ENCODE assay signal across 1 fruit fly cellular context in the genomic region with DNA sequence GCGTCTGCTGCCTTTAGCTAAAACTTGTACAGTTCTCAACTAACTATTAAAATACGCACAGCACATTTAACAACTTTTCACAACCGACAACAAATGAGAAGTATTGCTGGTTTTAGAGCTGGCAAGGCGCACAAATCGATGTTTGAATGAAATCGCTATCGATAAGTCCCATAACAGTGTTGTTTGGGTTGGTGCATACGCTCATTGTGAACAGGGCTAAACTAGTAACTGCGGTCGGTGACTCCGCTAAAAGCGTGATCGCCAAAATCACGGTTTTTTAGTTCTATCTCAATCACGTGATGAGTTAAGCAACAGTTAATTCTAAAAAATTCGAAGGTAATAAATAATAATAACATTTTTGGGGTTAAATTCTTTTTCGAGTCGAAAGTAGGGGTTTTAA.
TF ChIP-seq lines count a peak whose summit lies in the region.

A gene (minus strand): TSS at position 110 of the 400 bp plus-strand sequence.

TF ChIP-seq in whole organism, embryonic, 481 proteins besides CTCF, POLR2A, EP300 and RAD21 (continued from another document and continues in another):
- peak; percentile 79; the same call in 2 of the 3 replicates for TF ChIP-seq CG2199 (GFP tag; IDR thresholded peaks at IDR 0.05; lab: Robert Waterston, UW)
- TF ChIP-seq so (GFP tag; IDR thresholded peaks at IDR 0.05; lab: Robert Waterston, UW): no peak; the same call in 2 of the 3 replicates
- TF ChIP-seq Fer2 (tag; optimal IDR thresholded peaks at IDR 0.05; lab: Kevin White, UChicago): no peak
- peak; percentile 63 for TF ChIP-seq CG2129 (GFP tag; IDR thresholded peaks at IDR 0.05; lab: Robert Waterston, UW; ENCODE audit: partially characterized antibody)
- no peak for TF ChIP-seq ham (GFP tag; IDR thresholded peaks at IDR 0.05; lab: Robert Waterston, UW)
- peak; percentile 89 for TF ChIP-seq stwl (tag; optimal IDR thresholded peaks at IDR 0.05; lab: Kevin White, UChicago)
- no peak for TF ChIP-seq stc (GFP tag; IDR thresholded peaks at IDR 0.05; lab: Robert Waterston, UW)
- TF ChIP-seq H2.0 (GFP tag; IDR thresholded peaks at IDR 0.05; lab: Robert Waterston, UW): no peak
- TF ChIP-seq CG17829 (tag; optimal IDR thresholded peaks at IDR 0.05; lab: Kevin White, UChicago): peak; percentile 74
- TF ChIP-seq cato (GFP tag; optimal IDR thresholded peaks at IDR 0.05; lab: Kevin White, UChicago; ENCODE audit: borderline replicate concordance): no peak
- peak; percentile 64 for TF ChIP-seq maf-S (GFP tag; optimal IDR thresholded peaks at IDR 0.05; lab: Kevin White, UChicago)
- peak; percentile 24 for TF ChIP-seq CG9727 (GFP tag; optimal IDR thresholded peaks at IDR 0.05; lab: Kevin White, UChicago)
- TF ChIP-seq dan (GFP tag; IDR thresholded peaks at IDR 0.05; lab: Robert Waterston, UW): no peak
- TF ChIP-seq Stat92E (GFP tag; optimal IDR thresholded peaks at IDR 0.05; lab: Kevin White, UChicago): no peak
- TF ChIP-seq dati (GFP tag; IDR thresholded peaks at IDR 0.05; lab: Robert Waterston, UW): no peak
- TF ChIP-seq Poxn (GFP tag; IDR thresholded peaks at IDR 0.05; lab: Robert Waterston, UW): no peak
- TF ChIP-seq gro (GFP tag; optimal IDR thresholded peaks at IDR 0.05; lab: Kevin White, UChicago): peak; percentile 61
- peak; percentile 18 for TF ChIP-seq D19A (tag; optimal IDR thresholded peaks at IDR 0.05; lab: Kevin White, UChicago)
- peak; percentile 15 for TF ChIP-seq fu2 (GFP tag; optimal IDR thresholded peaks at IDR 0.05; lab: Kevin White, UChicago)
- peak; percentile 5 for TF ChIP-seq bigmax (GFP tag; optimal IDR thresholded peaks at IDR 0.05; lab: Kevin White, UChicago)
- TF ChIP-seq CG42726 (GFP tag; IDR thresholded peaks at IDR 0.05; lab: Robert Waterston, UW; ENCODE audit: partially characterized antibody): peak; percentile 83
- TF ChIP-seq CG16815 (GFP tag; optimal IDR thresholded peaks at IDR 0.05; lab: Kevin White, UChicago): peak; percentile 11
- TF ChIP-seq CG7928 (GFP tag; optimal IDR thresholded peaks at IDR 0.05; lab: Kevin White, UChicago): peak; percentile 63
- peak; percentile 75 for TF ChIP-seq CG11504 (tag; optimal IDR thresholded peaks at IDR 0.05; lab: Kevin White, UChicago)
- no peak for TF ChIP-seq CG1233 (GFP tag; optimal IDR thresholded peaks at IDR 0.05; lab: Kevin White, UChicago)
- no peak for TF ChIP-seq nau (GFP tag; optimal IDR thresholded peaks at IDR 0.05; lab: Kevin White, UChicago)
- TF ChIP-seq Hr3 (GFP tag; optimal IDR thresholded peaks at IDR 0.05; lab: Kevin White, UChicago): peak; percentile 18
- no peak; the same call in 1 of the 2 replicates for TF ChIP-seq klu (GFP tag; IDR thresholded peaks at IDR 0.05; lab: Robert Waterston, UW)
- peak; percentile 70 for TF ChIP-seq CG30020 (tag; optimal IDR thresholded peaks at IDR 0.05; lab: Kevin White, UChicago)
- peak; percentile 10 for TF ChIP-seq Bdp1 (GFP tag; optimal IDR thresholded peaks at IDR 0.05; lab: Kevin White, UChicago)
- TF ChIP-seq CG10959 (GFP tag; IDR thresholded peaks at IDR 0.05; lab: Robert Waterston, UW): no peak
- peak; percentile 12 for TF ChIP-seq tx (GFP tag; optimal IDR thresholded peaks at IDR 0.05; lab: Kevin White, UChicago)
- no peak for TF ChIP-seq CG3065 (GFP tag; optimal IDR thresholded peaks at IDR 0.05; lab: Kevin White, UChicago)
- peak; percentile 83 for TF ChIP-seq ssp (GFP tag; IDR thresholded peaks at IDR 0.05; lab: Robert Waterston, UW)
- no peak for TF ChIP-seq tio (GFP tag; optimal IDR thresholded peaks at IDR 0.05; lab: Kevin White, UChicago)
- TF ChIP-seq CG8290 (GFP tag; optimal IDR thresholded peaks at IDR 0.05; lab: Kevin White, UChicago): peak; percentile 81
- TF ChIP-seq CG8290 (tag; optimal IDR thresholded peaks at IDR 0.05; lab: Kevin White, UChicago): peak in 1 of 2 experiments; percentile 88
- peak; percentile 39 for TF ChIP-seq Hsf (GFP tag; optimal IDR thresholded peaks at IDR 0.05; lab: Kevin White, UChicago)
- TF ChIP-seq Neu2 (GFP tag; optimal IDR thresholded peaks at IDR 0.05; lab: Kevin White, UChicago; ENCODE audit: borderline replicate concordance): peak; percentile 1
- no peak for TF ChIP-seq CG6689 (GFP tag; IDR thresholded peaks at IDR 0.05; lab: Robert Waterston, UW)
- no peak for TF ChIP-seq Hey (tag; optimal IDR thresholded peaks at IDR 0.05; lab: Kevin White, UChicago)
- no peak for TF ChIP-seq CG6683 (GFP tag; optimal IDR thresholded peaks at IDR 0.05; lab: Kevin White, UChicago)
- no peak for TF ChIP-seq nom (GFP tag; optimal IDR thresholded peaks at IDR 0.05; lab: Kevin White, UChicago)
- TF ChIP-seq jigr1 (GFP tag; IDR thresholded peaks at IDR 0.05; lab: Robert Waterston, UW): no peak
- no peak for TF ChIP-seq D (optimal IDR thresholded peaks at IDR 0.05; lab: Kevin White, UChicago)
- TF ChIP-seq D (GFP tag; optimal IDR thresholded peaks at IDR 0.05; lab: Kevin White, UChicago): no peak
- no peak for TF ChIP-seq kay (GFP tag; optimal IDR thresholded peaks at IDR 0.05; lab: Kevin White, UChicago)
- peak; percentile 64 for TF ChIP-seq dm (GFP tag; optimal IDR thresholded peaks at IDR 0.05; lab: Kevin White, UChicago)
- TF ChIP-seq HLHmδ (GFP tag; optimal IDR thresholded peaks at IDR 0.05; lab: Kevin White, UChicago): no peak
- no peak for TF ChIP-seq Hmx (GFP tag; optimal IDR thresholded peaks at IDR 0.05; lab: Kevin White, UChicago)
- TF ChIP-seq Doc3 (GFP tag; IDR thresholded peaks at IDR 0.05; lab: Robert Waterston, UW; ENCODE audit: partially characterized antibody): peak; percentile 61
- TF ChIP-seq Aef1 (GFP tag; IDR thresholded peaks at IDR 0.05; lab: Robert Waterston, UW): peak; percentile 39
- no peak for TF ChIP-seq CG10321 (GFP tag; IDR thresholded peaks at IDR 0.05; lab: Robert Waterston, UW)
- no peak for TF ChIP-seq TFAM (GFP tag; optimal IDR thresholded peaks at IDR 0.05; lab: Kevin White, UChicago)
- peak; percentile 22 for TF ChIP-seq CG10147 (GFP tag; optimal IDR thresholded peaks at IDR 0.05; lab: Kevin White, UChicago)
- TF ChIP-seq CG7963 (GFP tag; IDR thresholded peaks at IDR 0.05; lab: Robert Waterston, UW; ENCODE audit: partially characterized antibody): peak; percentile 85
- TF ChIP-seq CG7556 (GFP tag; optimal IDR thresholded peaks at IDR 0.05; lab: Kevin White, UChicago): no peak
- TF ChIP-seq CG31224 (GFP tag; IDR thresholded peaks at IDR 0.05; lab: Robert Waterston, UW): no peak
- TF ChIP-seq nmo (GFP tag; optimal IDR thresholded peaks at IDR 0.05; lab: Kevin White, UChicago): peak; percentile 70
- no peak for TF ChIP-seq Optix (GFP tag; IDR thresholded peaks at IDR 0.05; lab: Robert Waterston, UW)
- TF ChIP-seq Oli (tag; optimal IDR thresholded peaks at IDR 0.05; lab: Kevin White, UChicago): no peak
- no peak for TF ChIP-seq CG31388 (GFP tag; optimal IDR thresholded peaks at IDR 0.05; lab: Kevin White, UChicago)
- TF ChIP-seq sr (GFP tag; IDR thresholded peaks at IDR 0.05; lab: Robert Waterston, UW): no peak
- TF ChIP-seq ash1 (GFP tag; optimal IDR thresholded peaks at IDR 0.05; lab: Kevin White, UChicago): no peak
- TF ChIP-seq Jarid2 (GFP tag; optimal IDR thresholded peaks at IDR 0.05; lab: Kevin White, UChicago): no peak
- TF ChIP-seq run (tag; optimal IDR thresholded peaks at IDR 0.05; lab: Kevin White, UChicago): no peak
- no peak for TF ChIP-seq nerfin-1 (tag; optimal IDR thresholded peaks at IDR 0.05; lab: Kevin White, UChicago)
- no peak for TF ChIP-seq fd96Cb (tag; optimal IDR thresholded peaks at IDR 0.05; lab: Kevin White, UChicago)
- TF ChIP-seq CG9817 (tag; optimal IDR thresholded peaks at IDR 0.05; lab: Kevin White, UChicago): peak; percentile 30
- no peak for TF ChIP-seq Hr78 (GFP tag; optimal IDR thresholded peaks at IDR 0.05; lab: Kevin White, UChicago)
- no peak for TF ChIP-seq CG8478 (optimal IDR thresholded peaks at IDR 0.05; lab: Kevin White, UChicago)
- TF ChIP-seq sqz (GFP tag; optimal IDR thresholded peaks at IDR 0.05; lab: Kevin White, UChicago): no peak
- TF ChIP-seq CG33213 (GFP tag; optimal IDR thresholded peaks at IDR 0.05; lab: Kevin White, UChicago): peak; percentile 86
- no peak for TF ChIP-seq CG6854 (GFP tag; optimal IDR thresholded peaks at IDR 0.05; lab: Kevin White, UChicago)
- peak; percentile 94 for TF ChIP-seq CG14710 (tag; optimal IDR thresholded peaks at IDR 0.05; lab: Kevin White, UChicago)
- TF ChIP-seq ara (GFP tag; IDR thresholded peaks at IDR 0.05; lab: Robert Waterston, UW): no peak
- no peak for TF ChIP-seq ATbp (GFP tag; optimal IDR thresholded peaks at IDR 0.05; lab: Kevin White, UChicago)
- TF ChIP-seq ind (GFP tag; optimal IDR thresholded peaks at IDR 0.05; lab: Kevin White, UChicago): peak; percentile 35
- TF ChIP-seq psq (GFP tag; optimal IDR thresholded peaks at IDR 0.05; lab: Kevin White, UChicago): no peak
- TF ChIP-seq CG9215 (GFP tag; IDR thresholded peaks at IDR 0.05; lab: Robert Waterston, UW): peak; percentile 46; the same call in 1 of the 2 replicates
- no peak for TF ChIP-seq dysf (GFP tag; IDR thresholded peaks at IDR 0.05; lab: Robert Waterston, UW)
- TF ChIP-seq CG10267 (tag; optimal IDR thresholded peaks at IDR 0.05; lab: Kevin White, UChicago): peak; percentile 90
- no peak for TF ChIP-seq CG15073 (GFP tag; optimal IDR thresholded peaks at IDR 0.05; lab: Kevin White, UChicago)
- TF ChIP-seq ems (GFP tag; optimal IDR thresholded peaks at IDR 0.05; lab: Kevin White, UChicago): peak; percentile 29
- TF ChIP-seq Chrac-16 (GFP tag; optimal IDR thresholded peaks at IDR 0.05; lab: Kevin White, UChicago): no peak
- TF ChIP-seq lab (GFP tag; optimal IDR thresholded peaks at IDR 0.05; lab: Kevin White, UChicago): no peak
- TF ChIP-seq sima (GFP tag; optimal IDR thresholded peaks at IDR 0.05; lab: Kevin White, UChicago): no peak
- peak; percentile 91 for TF ChIP-seq Bgb (GFP tag; IDR thresholded peaks at IDR 0.05; lab: Robert Waterston, UW; ENCODE audit: partially characterized antibody)
- no peak for TF ChIP-seq CG30431 (GFP tag; optimal IDR thresholded peaks at IDR 0.05; lab: Kevin White, UChicago)
- TF ChIP-seq CG12659 (GFP tag; optimal IDR thresholded peaks at IDR 0.05; lab: Kevin White, UChicago): peak; percentile 79
- no peak for TF ChIP-seq bab2 (GFP tag; optimal IDR thresholded peaks at IDR 0.05; lab: Kevin White, UChicago)
- no peak for TF ChIP-seq mirr (GFP tag; optimal IDR thresholded peaks at IDR 0.05; lab: Kevin White, UChicago)
- TF ChIP-seq CG4282 (GFP tag; optimal IDR thresholded peaks at IDR 0.05; lab: Kevin White, UChicago): peak; percentile 41
- no peak for TF ChIP-seq Fer1 (GFP tag; optimal IDR thresholded peaks at IDR 0.05; lab: Kevin White, UChicago)
- TF ChIP-seq Myb (GFP tag; optimal IDR thresholded peaks at IDR 0.05; lab: Kevin White, UChicago): peak; percentile 89
- TF ChIP-seq CG12071 (GFP tag; optimal IDR thresholded peaks at IDR 0.05; lab: Kevin White, UChicago): no peak
- TF ChIP-seq D19B (GFP tag; optimal IDR thresholded peaks at IDR 0.05; lab: Kevin White, UChicago): no peak
- no peak for TF ChIP-seq lbe (GFP tag; optimal IDR thresholded peaks at IDR 0.05; lab: Kevin White, UChicago)
- TF ChIP-seq hkb (optimal IDR thresholded peaks at IDR 0.05; lab: Kevin White, UChicago): no peak
- TF ChIP-seq hkb (GFP tag; IDR thresholded peaks at IDR 0.05; lab: Robert Waterston, UW): peak; percentile 29; the same call in 1 of the 2 replicates
- no peak for TF ChIP-seq sisA (GFP tag; IDR thresholded peaks at IDR 0.05; lab: Robert Waterston, UW)
- TF ChIP-seq ttk (GFP tag; IDR thresholded peaks at IDR 0.05; lab: Robert Waterston, UW): no peak
- TF ChIP-seq seq (GFP tag; IDR thresholded peaks at IDR 0.05; lab: Robert Waterston, UW): no peak
- no peak for TF ChIP-seq CG12744 (GFP tag; optimal IDR thresholded peaks at IDR 0.05; lab: Kevin White, UChicago)
- peak; percentile 37; the same call in 1 of the 3 replicates for TF ChIP-seq zfh1 (GFP tag; IDR thresholded peaks at IDR 0.05; lab: Robert Waterston, UW)
- peak; percentile 100 for TF ChIP-seq CG17802 (tag; optimal IDR thresholded peaks at IDR 0.05; lab: Kevin White, UChicago)
- TF ChIP-seq HLH3B (GFP tag; IDR thresholded peaks at IDR 0.05; lab: Robert Waterston, UW): no peak
- peak; percentile 84 for TF ChIP-seq bbx (GFP tag; IDR thresholded peaks at IDR 0.05; lab: Robert Waterston, UW; ENCODE audit: partially characterized antibody)
- TF ChIP-seq crol (GFP tag; IDR thresholded peaks at IDR 0.05; lab: Robert Waterston, UW): no peak
- peak; percentile 30; the same call in 1 of the 2 replicates for TF ChIP-seq E2f1 (GFP tag; IDR thresholded peaks at IDR 0.05; lab: Robert Waterston, UW)
- TF ChIP-seq sc (optimal IDR thresholded peaks at IDR 0.05; lab: Kevin White, UChicago): no peak
- no peak for TF ChIP-seq sc (GFP tag; optimal IDR thresholded peaks at IDR 0.05; lab: Kevin White, UChicago)
- TF ChIP-seq Tbp (GFP tag; optimal IDR thresholded peaks at IDR 0.05; lab: Kevin White, UChicago): no peak
- no peak for TF ChIP-seq Deaf1 (tag; optimal IDR thresholded peaks at IDR 0.05; lab: Kevin White, UChicago)
- TF ChIP-seq CG11398 (GFP tag; optimal IDR thresholded peaks at IDR 0.05; lab: Kevin White, UChicago): no peak
- peak; percentile 50 to 70 for TF ChIP-seq dpn (GFP tag; optimal IDR thresholded peaks at IDR 0.05; lab: Kevin White, UChicago)
- TF ChIP-seq Hr39 (optimal IDR thresholded peaks at IDR 0.05; lab: Kevin White, UChicago): no peak
- peak; percentile 89 for TF ChIP-seq CG2712 (tag; optimal IDR thresholded peaks at IDR 0.05; lab: Kevin White, UChicago)
- TF ChIP-seq gcm2 (GFP tag; optimal IDR thresholded peaks at IDR 0.05; lab: Kevin White, UChicago): no peak
- peak; percentile 78 for TF ChIP-seq sens (GFP tag; lab: Kevin White, UChicago)
- TF ChIP-seq CG2678 (tag; optimal IDR thresholded peaks at IDR 0.05; lab: Kevin White, UChicago): no peak
- no peak for TF ChIP-seq CG4328 (GFP tag; optimal IDR thresholded peaks at IDR 0.05; lab: Kevin White, UChicago)
- no peak for TF ChIP-seq ro (GFP tag; IDR thresholded peaks at IDR 0.05; lab: Robert Waterston, UW)
- TF ChIP-seq CG3995 (GFP tag; optimal IDR thresholded peaks at IDR 0.05; lab: Kevin White, UChicago): peak; percentile 100
- peak; percentile 54 for TF ChIP-seq B-H2 (GFP tag; optimal IDR thresholded peaks at IDR 0.05; lab: Kevin White, UChicago)
- TF ChIP-seq sob (GFP tag; IDR thresholded peaks at IDR 0.05; lab: Robert Waterston, UW): peak; percentile 48; the same call in 1 of the 2 replicates
- no peak for TF ChIP-seq jing (GFP tag; optimal IDR thresholded peaks at IDR 0.05; lab: Kevin White, UChicago)
- TF ChIP-seq Elba2 (GFP tag; optimal IDR thresholded peaks at IDR 0.05; lab: Kevin White, UChicago): peak; percentile 4
- TF ChIP-seq CG10274 (GFP tag; optimal IDR thresholded peaks at IDR 0.05; lab: Kevin White, UChicago): no peak
- TF ChIP-seq CG3847 (GFP tag; IDR thresholded peaks at IDR 0.05; lab: Robert Waterston, UW): peak; percentile 55; the same call in 1 of the 2 replicates
